Fruit fly (Drosophila melanogaster) whole organism, embryonic: ENCODE data around the gene inaE.

Experiments
- Bgb ChIP-seq: fragments of 200-800 bp; sonication (Bioruptor generic); IDR thresholded peaks from 2 replicates; pipeline ENCODE4 v1.3.6; 2022; ENCODE audit warnings: missing biosample characterization, missing genetic modification characterization; ENCODE audit not compliant: partially characterized antibody
- C15 ChIP-seq: fragments of 200-800 bp; sonication (Bioruptor generic); IDR thresholded peaks from 3 replicates; pipeline ENCODE4 v1.3.6; 2022; ENCODE audit warnings: missing biosample characterization, missing genetic modification characterization
- CG14710 ChIP-seq: fragments of 200-800 bp; sonication (Bioruptor generic); optimal IDR thresholded peaks from 3 replicates; lab custom pipeline; 2019; ENCODE audit warnings: missing biosample characterization, mild to moderate bottlenecking, missing genetic modification characterization, moderate library complexity
- CG15073 ChIP-seq: fragments of 200-800 bp; sonication (Bioruptor generic); optimal IDR thresholded peaks from 2 replicates; lab custom pipeline; 2016; ENCODE audit warnings: missing biosample characterization, missing genetic modification characterization
- CG16813 ChIP-seq: fragments of 200-800 bp; sonication (Bioruptor generic); IDR thresholded peaks from 3 replicates; pipeline ENCODE4 v1.3.6; 2022; ENCODE audit warnings: missing biosample characterization, missing genetic modification characterization; ENCODE audit not compliant: partially characterized antibody
- CG17186 ChIP-seq: fragments of 200-800 bp; sonication (Bioruptor generic); optimal IDR thresholded peaks from 3 replicates; lab custom pipeline; 2017; ENCODE audit warnings: missing biosample characterization, missing genetic modification reagents, missing genetic modification characterization
- CG17612 ChIP-seq: fragments of 200-800 bp; sonication (Bioruptor generic); IDR thresholded peaks from 2 replicates; pipeline ENCODE4 v1.3.6; 2022; ENCODE audit warnings: missing biosample characterization, missing genetic modification characterization
- CG17829 ChIP-seq: fragments of 200-800 bp; optimal IDR thresholded peaks from 2 replicates; lab custom pipeline; 2019; ENCODE audit warnings: missing biosample characterization, mild to moderate bottlenecking, missing genetic modification characterization, moderate library complexity
- CG18011 ChIP-seq: fragments of 200-800 bp; sonication (Bioruptor generic); optimal IDR thresholded peaks from 2 replicates; lab custom pipeline; 2017; ENCODE audit warnings: missing biosample characterization, missing genetic modification characterization, mild to moderate bottlenecking, moderate library complexity, missing genotype
- CG34224 ChIP-seq: fragments of 200-800 bp; sonication (Bioruptor generic); IDR thresholded peaks from 3 replicates; pipeline ENCODE4 v1.3.6; 2022; ENCODE audit warnings: missing biosample characterization, missing genetic modification characterization; ENCODE audit not compliant: partially characterized antibody
- CG34422 ChIP-seq: fragments of 200-800 bp; sonication (Bioruptor generic); IDR thresholded peaks from 3 replicates; pipeline ENCODE4 v1.3.6; 2022; ENCODE audit warnings: missing biosample characterization, missing genetic modification characterization
- CG3995 ChIP-seq: fragments of 200-800 bp; sonication (Bioruptor generic); optimal IDR thresholded peaks from 3 replicates; lab custom pipeline; 2016; ENCODE audit warnings: missing biosample characterization, missing genetic modification characterization
- CG7357 ChIP-seq: fragments of 200-800 bp; sonication (Bioruptor generic); IDR thresholded peaks from 3 replicates; pipeline ENCODE4 v1.3.6; 2022; ENCODE audit warnings: missing biosample characterization, missing genetic modification characterization
- CG7745 ChIP-seq: fragments of 200-800 bp; sonication (Bioruptor generic); optimal IDR thresholded peaks from 2 replicates; lab custom pipeline; 2018; ENCODE audit warnings: missing biosample characterization, mild to moderate bottlenecking, missing genetic modification characterization, moderate library complexity
- CG9817 ChIP-seq: fragments of 200-800 bp; sonication (Bioruptor generic); optimal IDR thresholded peaks from 2 replicates; lab custom pipeline; 2018; ENCODE audit warnings: missing biosample characterization, mild to moderate bottlenecking, missing genetic modification characterization, moderate library complexity
- CTCF ChIP-seq: fragments of 200-800 bp; sonication (Bioruptor generic); optimal IDR thresholded peaks from 2 replicates; lab custom pipeline; 2017; ENCODE audit warnings: missing biosample characterization, mild to moderate bottlenecking, missing genetic modification characterization, moderate library complexity
- Doc2 ChIP-seq: fragments of 200-800 bp; sonication (Bioruptor generic); IDR thresholded peaks from 2 replicates; pipeline ENCODE4 v1.3.6; 2022; ENCODE audit warnings: missing biosample characterization, missing genetic modification characterization
- Dref ChIP-seq: fragments of 200-800 bp; sonication (Bioruptor generic); IDR thresholded peaks from 2 replicates; pipeline ENCODE4 v1.3.6; 2022; ENCODE audit warnings: missing biosample characterization, missing genetic modification characterization
- Eip74EF ChIP-seq, 2 experiments: fragments of 200-800 bp in 1 of 2; fragments of >200 bp in 1 of 2; sonication (Bioruptor generic) in 1 of 2; optimal IDR thresholded peaks; 2 replicates each; lab custom pipeline; 2017 to 2019; ENCODE audit warnings: missing biosample characterization in 2 of 2, missing genetic modification characterization in 2 of 2, mild to moderate bottlenecking in 1 of 2, moderate library complexity in 1 of 2
- H2.0 ChIP-seq: fragments of 200-800 bp; sonication (Bioruptor generic); IDR thresholded peaks from 2 replicates; pipeline ENCODE4 v1.3.6; 2022; ENCODE audit warnings: missing biosample characterization, missing genetic modification characterization
- HHEX ChIP-seq: fragments of 200-800 bp; sonication (Bioruptor generic); optimal IDR thresholded peaks from 3 replicates; lab custom pipeline; 2017; ENCODE audit warnings: missing biosample characterization, mild to moderate bottlenecking, missing genetic modification characterization, missing genetic modification reagents
- MBD-R2 ChIP-seq: fragments of 200-800 bp; sonication (Bioruptor generic); IDR thresholded peaks from 2 replicates; pipeline ENCODE4 v1.3.6; 2022; ENCODE audit warnings: missing biosample characterization, missing genetic modification characterization
- MESR4 ChIP-seq: fragments of 200-800 bp; sonication (Bioruptor generic); optimal IDR thresholded peaks from 2 replicates; lab custom pipeline; 2018; ENCODE audit warnings: missing biosample characterization, mild to moderate bottlenecking, missing genetic modification characterization, moderate library complexity
- Mad ChIP-seq: fragments of 200-800 bp; sonication (Bioruptor generic); optimal IDR thresholded peaks from 2 replicates; lab custom pipeline; 2016; ENCODE audit warnings: missing biosample characterization, missing genetic modification characterization
- Nf-YB ChIP-seq: fragments of 200-800 bp; sonication (Bioruptor generic); optimal IDR thresholded peaks from 3 replicates; lab custom pipeline; 2019; ENCODE audit warnings: missing biosample characterization, mild to moderate bottlenecking, missing genetic modification characterization, moderate library complexity
- Nf-YC ChIP-seq: fragments of 200-800 bp; optimal IDR thresholded peaks from 3 replicates; lab custom pipeline; 2019; ENCODE audit warnings: missing biosample characterization, mild to moderate bottlenecking, missing genetic modification characterization, moderate library complexity
- Sox102F ChIP-seq: fragments of 200-800 bp; sonication (Bioruptor generic); optimal IDR thresholded peaks from 2 replicates; lab custom pipeline; 2018; ENCODE audit warnings: missing biosample characterization, mild to moderate bottlenecking, missing genetic modification characterization, moderate library complexity
- Spps ChIP-seq: fragments of 200-800 bp; sonication (Bioruptor generic); optimal IDR thresholded peaks from 2 replicates; lab custom pipeline; 2018; ENCODE audit warnings: missing biosample characterization, mild to moderate bottlenecking, missing genetic modification characterization
- ato ChIP-seq: fragments of 200-800 bp; sonication (Bioruptor generic); IDR thresholded peaks from 2 replicates; pipeline ENCODE4 v1.3.6; 2022; ENCODE audit warnings: missing biosample characterization, missing genetic modification characterization; ENCODE audit not compliant: partially characterized antibody
- cad ChIP-seq: fragments of >200 bp; optimal IDR thresholded peaks from 2 replicates; lab custom pipeline; 2017; ENCODE audit warnings: missing biosample characterization, missing genetic modification characterization
- chinmo ChIP-seq: fragments of 200-800 bp; sonication (Bioruptor generic); IDR thresholded peaks from 4 replicates; pipeline ENCODE4 v1.3.6; 2022; ENCODE audit warnings: missing biosample characterization, missing genetic modification characterization; ENCODE audit not compliant: partially characterized antibody
- crp ChIP-seq, 2 experiments: fragments of 200-800 bp; sonication (Bioruptor generic); optimal IDR thresholded peaks; 2 replicates in 1 of 2; 3 replicates in 1 of 2; lab custom pipeline; 2017; ENCODE audit warnings: missing biosample characterization in 2 of 2, missing genetic modification characterization in 2 of 2, mild to moderate bottlenecking in 1 of 2, moderate library complexity in 1 of 2
- cwo ChIP-seq: fragments of 200-800 bp; sonication (Bioruptor generic); optimal IDR thresholded peaks from 3 replicates; lab custom pipeline; 2017; ENCODE audit warnings: missing biosample characterization, missing genetic modification characterization, mild to moderate bottlenecking, moderate library complexity, missing genetic modification reagents
- dpn ChIP-seq, 2 experiments: fragments of 200-800 bp; sonication (Bioruptor generic); optimal IDR thresholded peaks; 3 replicates each; lab custom pipeline; 2016; ENCODE audit warnings: missing biosample characterization in 2 of 2, missing genetic modification characterization in 2 of 2
- grau ChIP-seq: fragments of 200-800 bp; optimal IDR thresholded peaks from 3 replicates; lab custom pipeline; 2019; ENCODE audit warnings: missing biosample characterization, mild to moderate bottlenecking, missing genetic modification characterization, moderate library complexity
- hb ChIP-seq: fragments of 200-800 bp; sonication (Bioruptor generic); IDR thresholded peaks from 3 replicates; pipeline ENCODE4 v1.3.6; 2022; ENCODE audit warnings: missing biosample characterization, missing genetic modification characterization; ENCODE audit not compliant: partially characterized antibody
- her ChIP-seq: fragments of 200-800 bp; sonication (Bioruptor generic); optimal IDR thresholded peaks from 2 replicates; lab custom pipeline; 2016; ENCODE audit warnings: missing biosample characterization, missing genetic modification characterization
- knrl ChIP-seq: fragments of 200-800 bp; sonication (Bioruptor generic); IDR thresholded peaks from 3 replicates; pipeline ENCODE4 v1.3.6; 2022; ENCODE audit warnings: missing biosample characterization, missing genetic modification characterization; ENCODE audit not compliant: partially characterized antibody
- lbe ChIP-seq: fragments of 200-800 bp; sonication (Bioruptor generic); optimal IDR thresholded peaks from 2 replicates; lab custom pipeline; 2016; ENCODE audit warnings: missing biosample characterization, mild to moderate bottlenecking, missing genetic modification characterization
- nerfin-2 ChIP-seq: fragments of 200-800 bp; sonication (Bioruptor generic); IDR thresholded peaks from 2 replicates; pipeline ENCODE4 v1.3.6; 2022; ENCODE audit warnings: missing biosample characterization, missing genetic modification characterization; ENCODE audit not compliant: partially characterized antibody
- nmo ChIP-seq: fragments of 200-800 bp; sonication (Bioruptor generic); optimal IDR thresholded peaks from 2 replicates; lab custom pipeline; 2018; ENCODE audit warnings: missing biosample characterization, mild to moderate bottlenecking, missing genetic modification characterization, moderate library complexity
- pan ChIP-seq, 4 experiments: fragments of >200 bp in 3 of 4; fragments of 200-800 bp in 1 of 4; sonication (Bioruptor generic) in 1 of 4; optimal IDR thresholded peaks in 3 of 4; IDR thresholded peaks in 1 of 4; 2 replicates each; pipeline versions ENCODE4 v1.3.6 to Lab custom; 2017 to 2022; ENCODE audit warnings: missing biosample characterization in 2 of 4, missing genetic modification characterization in 2 of 4, mixed read lengths in 1 of 4
- pita ChIP-seq: fragments of 200-800 bp; sonication (Bioruptor generic); optimal IDR thresholded peaks from 2 replicates; lab custom pipeline; 2017; ENCODE audit warnings: missing biosample characterization, mild to moderate bottlenecking, missing genetic modification characterization
- pum ChIP-seq: fragments of 200-800 bp; sonication (Bioruptor generic); optimal IDR thresholded peaks from 2 replicates; lab custom pipeline; 2016; ENCODE audit warnings: missing biosample characterization, missing genetic modification characterization
- tna ChIP-seq: fragments of 200-800 bp; sonication (Bioruptor generic); IDR thresholded peaks from 2 replicates; pipeline ENCODE4 v1.3.6; 2022; ENCODE audit warnings: missing biosample characterization, missing genetic modification characterization; ENCODE audit not compliant: partially characterized antibody
- vnd ChIP-seq: fragments of 200-800 bp; sonication (Bioruptor generic); IDR thresholded peaks from 3 replicates; pipeline ENCODE4 v1.3.6; 2022; ENCODE audit warnings: missing biosample characterization, missing genetic modification characterization; ENCODE audit not compliant: partially characterized antibody
- zf30C ChIP-seq: fragments of 200-800 bp; sonication (Bioruptor generic); optimal IDR thresholded peaks from 3 replicates; lab custom pipeline; 2018; ENCODE audit warnings: missing biosample characterization, mild to moderate bottlenecking, missing genetic modification characterization

inaE gene

DNA sequence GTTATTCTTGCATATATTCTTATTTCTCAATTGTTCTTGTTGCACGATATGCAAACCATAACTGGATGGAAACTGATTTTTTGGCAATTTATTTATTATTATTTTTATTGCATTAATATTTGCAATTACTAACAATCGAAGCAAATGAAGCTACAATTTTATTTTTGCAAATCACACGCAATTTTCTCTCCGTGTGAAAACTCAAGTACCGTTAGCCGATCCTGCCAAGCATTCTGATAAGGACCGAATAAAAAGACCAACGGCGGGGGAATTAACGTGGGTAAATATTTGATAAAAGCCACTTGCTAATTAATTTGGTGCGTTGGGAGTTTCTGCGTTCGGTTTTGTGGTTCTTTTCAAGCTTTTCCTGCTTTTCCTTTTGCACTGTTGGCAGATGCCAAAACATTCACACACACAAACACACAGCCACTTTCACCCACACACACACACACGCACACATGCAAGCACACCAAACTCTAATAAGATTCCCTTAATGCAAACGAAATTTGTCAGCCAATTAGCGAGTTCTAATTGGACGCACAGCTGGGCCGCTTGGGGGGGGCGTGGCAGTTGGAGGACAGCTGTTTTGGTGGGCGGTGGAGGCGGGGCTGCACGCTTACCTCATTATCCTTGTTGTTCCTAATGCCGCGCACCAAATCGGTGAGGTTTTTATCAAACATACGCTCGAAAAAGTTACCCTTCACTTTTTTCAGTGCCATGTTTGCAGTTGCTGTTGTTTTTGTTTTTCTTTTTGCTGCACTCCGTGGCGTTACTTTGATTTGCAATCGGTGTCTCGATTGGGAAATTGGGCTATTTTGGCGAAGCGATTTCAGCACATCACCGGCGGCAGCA is 48.0 kb upstream of the inaE start (continued):
- TF ChIP-seq MESR4: peak; percentile 38
- no peak for TF ChIP-seq pum (GFP tag; lab: Kevin White, UChicago)
- TF ChIP-seq Sox102F: no peak
- no peak for TF ChIP-seq CG9817 (tag; lab: Kevin White, UChicago)
- TF ChIP-seq zf30C (GFP tag; lab: Kevin White, UChicago): peak; percentile 60
- TF ChIP-seq nmo (GFP tag; lab: Kevin White, UChicago): peak; percentile 1
- TF ChIP-seq crp (GFP tag; optimal IDR thresholded peaks at IDR 0.05; lab: Kevin White, UChicago): peak in 1 of 2 experiments; percentile 26
- TF ChIP-seq Nf-YB (GFP tag; lab: Kevin White, UChicago): peak; percentile 11
- peak; percentile 4 for TF ChIP-seq Nf-YC (tag; lab: Kevin White, UChicago)
- no peak for TF ChIP-seq CG15073
- TF ChIP-seq CG34422: peak; percentile 46; the same call in 1 of the 3 replicates

DNA sequence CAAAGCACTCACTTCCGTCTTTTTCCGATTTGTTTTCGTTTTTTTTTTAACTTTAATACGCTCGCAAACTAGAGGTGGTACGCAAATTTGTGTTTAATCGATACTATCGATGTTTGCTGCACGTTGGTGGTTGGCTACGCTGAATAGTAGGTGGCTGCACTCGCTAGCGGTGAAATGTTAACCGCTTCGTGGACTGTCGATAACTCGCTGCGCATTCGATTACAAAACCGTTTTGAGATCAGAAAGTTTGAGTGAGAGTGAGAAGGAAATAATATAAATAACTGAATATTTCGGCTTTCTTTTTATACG is 47.4 kb upstream of the inaE start, which contains the start of gene g:
Gene g, minus strand, starts transcription at position 105 of the 309 bp plus-strand sequence.
- no peak for TF ChIP-seq CG7745 (tag; lab: Kevin White, UChicago)
- no peak for TF ChIP-seq her (GFP tag; lab: Kevin White, UChicago)
- TF ChIP-seq chinmo (GFP tag; lab: Robert Waterston, UW): peak; percentile 85; the same call in 3 of the 4 replicates
- TF ChIP-seq MBD-R2 (GFP tag; lab: Robert Waterston, UW): peak; percentile 68
- TF ChIP-seq H2.0: no peak
- no peak for TF ChIP-seq Eip74EF (GFP tag; optimal IDR thresholded peaks at IDR 0.05; lab: Kevin White, UChicago)
- TF ChIP-seq CTCF (GFP tag; lab: Kevin White, UChicago): no peak
- no peak for TF ChIP-seq cwo (GFP tag; lab: Kevin White, UChicago)
- TF ChIP-seq vnd (GFP tag; lab: Robert Waterston, UW): peak; percentile 77
- peak; percentile 80 for TF ChIP-seq tna (GFP tag; lab: Robert Waterston, UW)
- no peak for TF ChIP-seq CG7357 (GFP tag; lab: Robert Waterston, UW)
- peak; percentile 87 for TF ChIP-seq hb (GFP tag; lab: Robert Waterston, UW)
- peak; percentile 1 for TF ChIP-seq Mad (GFP tag; lab: Kevin White, UChicago)
- no peak for TF ChIP-seq Doc2
- TF ChIP-seq Dref (GFP tag; lab: Robert Waterston, UW): peak; percentile 92
- peak; percentile 89 for TF ChIP-seq CG16813 (GFP tag; lab: Robert Waterston, UW)
- TF ChIP-seq cad (GFP tag; lab: Kevin White, UChicago): no peak
- no peak for TF ChIP-seq pan (optimal IDR thresholded peaks at IDR 0.05; lab: Kevin White, UChicago)
- no peak for TF ChIP-seq pan (GFP tag; optimal IDR thresholded peaks at IDR 0.05 in 1 of 2, IDR thresholded peaks at IDR 0.05 in 1 of 2)
- TF ChIP-seq CG17612 (GFP tag; lab: Robert Waterston, UW): no peak
- TF ChIP-seq CG17829 (tag; lab: Kevin White, UChicago): no peak
- TF ChIP-seq CG17186 (GFP tag; lab: Kevin White, UChicago): peak; percentile 38
- TF ChIP-seq lbe (GFP tag; lab: Kevin White, UChicago): peak; percentile 4
- peak; percentile 74 for TF ChIP-seq pita
- TF ChIP-seq CG3995 (GFP tag; lab: Kevin White, UChicago): peak; percentile 1
- no peak for TF ChIP-seq C15
- peak; percentile 83 for TF ChIP-seq nerfin-2 (GFP tag; lab: Robert Waterston, UW)
- TF ChIP-seq CG34224 (GFP tag; lab: Robert Waterston, UW): peak; percentile 78
- peak in 1 of 2 experiments; percentile 28 for TF ChIP-seq dpn (GFP tag; optimal IDR thresholded peaks at IDR 0.05; lab: Kevin White, UChicago)
- peak; percentile 85 for TF ChIP-seq knrl
- no peak for TF ChIP-seq CG18011
- TF ChIP-seq CG14710: peak; percentile 42
- TF ChIP-seq Bgb (GFP tag; lab: Robert Waterston, UW): peak; percentile 95
- TF ChIP-seq HHEX (GFP tag; lab: Kevin White, UChicago): no peak
- no peak for TF ChIP-seq grau
- no peak for TF ChIP-seq Spps
- TF ChIP-seq ato (GFP tag; lab: Robert Waterston, UW): peak; percentile 86
